Fruit fly (Drosophila melanogaster) whole organism, embryonic: ENCODE results near the gene CG43138.

ENCODE experiments used
- CG1792 ChIP-seq: fragments of 200-800 bp; sonication (Bioruptor generic); optimal IDR thresholded peaks from 2 replicates; lab custom pipeline; 2016; ENCODE audit warnings: missing biosample characterization, missing genetic modification characterization
- CG31365 ChIP-seq: fragments of 200-800 bp; sonication (Bioruptor generic); optimal IDR thresholded peaks from 2 replicates; lab custom pipeline; 2018; ENCODE audit warnings: missing biosample characterization, mild to moderate bottlenecking, missing genetic modification characterization
- CG7928 ChIP-seq: fragments of 200-800 bp; sonication (Bioruptor generic); optimal IDR thresholded peaks from 2 replicates; lab custom pipeline; 2017; ENCODE audit warnings: missing biosample characterization, mild to moderate bottlenecking, missing genetic modification characterization
- Rfx ChIP-seq: fragments of 200-800 bp; sonication (Bioruptor generic); IDR thresholded peaks from 2 replicates; pipeline ENCODE4 v1.3.6; 2022; ENCODE audit warnings: missing biosample characterization, missing genetic modification characterization
- al ChIP-seq: fragments of 200-800 bp; sonication (Bioruptor generic); IDR thresholded peaks from 2 replicates; pipeline ENCODE4 v1.3.6; 2022; ENCODE audit warnings: missing biosample characterization, missing genetic modification characterization
- dmrt99B ChIP-seq: fragments of 200-800 bp; sonication (Bioruptor generic); optimal IDR thresholded peaks from 2 replicates; lab custom pipeline; 2018; ENCODE audit warnings: missing biosample characterization, mild to moderate bottlenecking, missing genetic modification characterization, moderate library complexity
- jumu ChIP-seq: fragments of 200-800 bp; sonication (Bioruptor generic); optimal IDR thresholded peaks from 3 replicates; lab custom pipeline; 2016; ENCODE audit warnings: missing biosample characterization, missing genetic modification characterization
- odd ChIP-seq: fragments of 200-800 bp; sonication (Bioruptor generic); optimal IDR thresholded peaks from 2 replicates; lab custom pipeline; 2017; ENCODE audit warnings: missing biosample characterization, mild to moderate bottlenecking, missing genetic modification characterization
- tna ChIP-seq: fragments of 200-800 bp; sonication (Bioruptor generic); IDR thresholded peaks from 2 replicates; pipeline ENCODE4 v1.3.6; 2022; ENCODE audit warnings: missing biosample characterization, missing genetic modification characterization; ENCODE audit not compliant: partially characterized antibody
- wor ChIP-seq: fragments of 200-800 bp; sonication (Bioruptor generic); IDR thresholded peaks from 2 replicates; pipeline ENCODE4 v1.3.6; 2022; ENCODE audit warnings: missing biosample characterization, missing genetic modification characterization

dm6 chrX:7542540-7542939 lies 14.4 kb downstream of the CG43138 start:
- no peak for TF ChIP-seq wor
- TF ChIP-seq CG31365 (tag; lab: Kevin White, UChicago) = no peak
- TF ChIP-seq CG1792 (GFP tag; lab: Kevin White, UChicago) = no peak
- no peak for TF ChIP-seq Rfx
- TF ChIP-seq odd (GFP tag; lab: Kevin White, UChicago) = no peak
- no peak for TF ChIP-seq dmrt99B (tag; lab: Kevin White, UChicago)
- no peak for TF ChIP-seq CG7928 (GFP tag; lab: Kevin White, UChicago)
- TF ChIP-seq jumu (GFP tag; lab: Kevin White, UChicago) = no peak
- no peak for TF ChIP-seq tna (GFP tag; lab: Robert Waterston, UW)
- TF ChIP-seq al = no peak
